Worm (Caenorhabditis elegans) whole organism, L4 larva: ENCODE results near the gene srh-235.

ENCODE experiments used
- ZK546.5 ChIP-seq, 2 experiments: sonication (generic microtip); optimal IDR thresholded peaks; 2 replicates each; lab custom pipeline; 2017; ENCODE audit warnings: missing biosample characterization in 2 of 2, missing genetic modification characterization in 2 of 2
- ama-1 ChIP-seq: fragments of 150-350 bp; optimal IDR thresholded peaks from 2 replicates; lab custom pipeline; 2014; ENCODE audit warnings: inconsistent platforms, mixed read lengths
- arid-1 ChIP-seq: fragments of 200-800 bp; sonication (Bioruptor generic); conservative IDR thresholded peaks from 2 replicates; pipeline ENCODE4 v1.3.6; 2022; ENCODE audit warnings: missing genetic modification reagents, missing genetic modification characterization, missing compliant biosample characterization
- ceh-44 ChIP-seq: fragments of 200-800 bp; sonication (Bioruptor generic); IDR thresholded peaks from 2 replicates; pipeline ENCODE4 v1.3.6; 2022; ENCODE audit warnings: missing genetic modification reagents, missing genetic modification characterization, missing compliant biosample characterization
- ces-1 ChIP-seq: fragments of 150-350 bp; sonication (generic microtip); optimal IDR thresholded peaks from 4 replicates; lab custom pipeline; 2014; ENCODE audit warnings: missing biosample characterization, missing genetic modification reagents, missing genetic modification characterization
- fos-1 ChIP-seq: fragments of 150-350 bp; optimal IDR thresholded peaks from 2 replicates; lab custom pipeline; 2014; ENCODE audit warnings: missing biosample characterization, missing genetic modification characterization
- lsy-2 ChIP-seq, 2 experiments: fragments of 150-350 bp in 1 of 2; sonication (generic microtip) in 1 of 2; optimal IDR thresholded peaks; 2 replicates each; lab custom pipeline; 2014 to 2017; ENCODE audit warnings: missing biosample characterization in 2 of 2, missing genetic modification characterization in 2 of 2
- nhr-6 ChIP-seq: fragments of 150-350 bp; optimal IDR thresholded peaks from 2 replicates; lab custom pipeline; 2014; ENCODE audit warnings: missing biosample characterization, missing genetic modification characterization
- nhr-77 ChIP-seq: fragments of 150-350 bp; optimal IDR thresholded peaks from 2 replicates; lab custom pipeline; 2014; ENCODE audit warnings: missing biosample characterization, missing genetic modification characterization
- skn-1 ChIP-seq: fragments of 150-350 bp; optimal IDR thresholded peaks from 2 replicates; lab custom pipeline; 2014; ENCODE audit warnings: missing biosample characterization, missing genetic modification characterization
- zip-11 ChIP-seq: fragments of 200-800 bp; sonication (Bioruptor generic); IDR thresholded peaks from 2 replicates; pipeline ENCODE4 v1.3.6; 2022; ENCODE audit warnings: missing genetic modification characterization, missing compliant biosample characterization
- ztf-11 ChIP-seq: fragments of 150-350 bp; optimal IDR thresholded peaks from 2 replicates; lab custom pipeline; 2014; ENCODE audit warnings: missing biosample characterization, missing genetic modification characterization
- ztf-7 ChIP-seq: fragments of 150-350 bp; optimal IDR thresholded peaks from 2 replicates; lab custom pipeline; 2014; ENCODE audit warnings: missing biosample characterization, missing genetic modification characterization

- no peak for TF ChIP-seq ztf-11 (tag; lab: Kevin White, UChicago)
- no peak for TF ChIP-seq skn-1 (tag; lab: Kevin White, UChicago)
- TF ChIP-seq nhr-6 (tag; lab: Kevin White, UChicago): no peak
- TF ChIP-seq ama-1 (lab: Kevin White, UChicago): no peak
- no peak for TF ChIP-seq lsy-2 (tag; optimal IDR thresholded peaks at IDR 0.05; lab: Kevin White, UChicago)
- TF ChIP-seq zip-11: no peak
- TF ChIP-seq ces-1 (GFP tag; lab: Kevin White, UChicago): no peak
- TF ChIP-seq ZK546.5 (tag; optimal IDR thresholded peaks at IDR 0.05; lab: Kevin White, UChicago): no peak
- no peak for TF ChIP-seq arid-1
- TF ChIP-seq ceh-44 (GFP tag; lab: Robert Waterston, UW): no peak
- TF ChIP-seq ztf-7: no peak
- TF ChIP-seq nhr-77: no peak
- TF ChIP-seq fos-1 (tag; lab: Kevin White, UChicago): no peak
These were observed 3.6 kb downstream of the srh-235 start for ce11 chrV:17467881-17468280.
